Worm (Caenorhabditis elegans): ENCODE results near the gene jbts-14.
A peak's percentile ranks its signal among the peaks of the same experiment; 100 is the strongest.

The jbts-14 gene

ce11 chrX:8709424-8709823 is 5.3 kb downstream of the jbts-14 start, which contains the start of gene kreg-1:
TSS of gene kreg-1 (plus strand) at chrX:8709764.
- peak; percentile 21 for TF ChIP-seq elt-2 (tag; optimal IDR thresholded peaks at IDR 0.05)
- no peak for TF ChIP-seq ama-1 (optimal IDR thresholded peaks at IDR 0.05)

DNA sequence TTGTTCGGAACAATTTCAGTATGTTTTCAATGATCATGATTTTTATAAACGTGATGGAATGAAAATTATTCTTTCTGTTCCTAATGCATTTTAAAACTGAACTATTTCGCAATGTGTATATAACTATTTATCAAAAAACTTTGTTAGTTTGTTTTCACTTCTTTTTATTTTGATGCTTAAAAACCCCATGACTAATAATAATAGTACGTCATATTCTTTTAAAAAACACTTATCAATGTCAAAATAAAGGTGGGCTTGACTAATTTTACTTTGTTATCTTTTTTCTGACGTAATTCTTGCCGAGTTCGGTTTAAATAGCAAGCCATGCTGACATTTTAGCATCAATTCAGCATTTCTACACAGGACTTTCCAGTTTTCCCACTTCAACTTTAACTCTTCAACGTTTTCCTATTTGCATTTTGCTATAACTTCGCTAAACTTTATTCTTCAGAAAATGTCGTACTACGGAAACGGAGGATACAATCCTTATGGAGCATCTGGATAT is 7.1 kb downstream of the jbts-14 start, which contains the start of gene F53A9.1:
Gene F53A9.1, plus strand, starts transcription at position 455 of the 505 bp plus-strand sequence.
- TF ChIP-seq ets-5 (GFP tag; IDR thresholded peaks at IDR 0.05) (no peak), elt-2 (tag; optimal IDR thresholded peaks at IDR 0.05) (no peak), alr-1 (tag; optimal IDR thresholded peaks at IDR 0.05; ENCODE audit: borderline replicate concordance) (no peak), nhr-28 (tag; optimal IDR thresholded peaks at IDR 0.05) (no peak), mdl-1 (tag; optimal IDR thresholded peaks at IDR 0.05) (no peak), egl-13 (tag; optimal IDR thresholded peaks at IDR 0.05) (no peak), unc-62 (GFP tag; optimal IDR thresholded peaks at IDR 0.05) (no peak), xbp-1 (tag; optimal IDR thresholded peaks at IDR 0.05) (no peak), nhr-19 (GFP tag; conservative IDR thresholded peaks at IDR 0.05) (no peak), pqm-1 (tag; optimal IDR thresholded peaks at IDR 0.05) (no peak), C16A3.4 (tag; optimal IDR thresholded peaks at IDR 0.05) (no peak), jun-1 (tag; optimal IDR thresholded peaks at IDR 0.05) (no peak), unc-30 (tag; optimal IDR thresholded peaks at IDR 0.05) (no peak), nhr-77 (tag; optimal IDR thresholded peaks at IDR 0.05) (no peak), vab-15 (tag; optimal IDR thresholded peaks at IDR 0.05) (no peak)

ce11 chrX:8712662-8713061 is 8.6 kb downstream of the jbts-14 start:
- TF ChIP-seq nhr-90 (tag; optimal IDR thresholded peaks at IDR 0.05; ENCODE audit: poor library complexity) (no peak), ets-5 (GFP tag; IDR thresholded peaks at IDR 0.05) (no peak), lin-35 (GFP tag; optimal IDR thresholded peaks at IDR 0.05) (peak in 1 of 2 experiments; percentile 39), sup-37 (GFP tag; optimal IDR thresholded peaks at IDR 0.05) (no peak), mep-1 (tag; optimal IDR thresholded peaks at IDR 0.05) (no peak), elt-2 (tag; optimal IDR thresholded peaks at IDR 0.05) (peak; percentile 81), jun-1 (tag; optimal IDR thresholded peaks at IDR 0.05) (no peak), nhr-85 (tag) (no peak), rnt-1 (tag; optimal IDR thresholded peaks at IDR 0.05) (no peak), F16B12.6 (tag; optimal IDR thresholded peaks at IDR 0.05) (no peak), egl-13 (tag; optimal IDR thresholded peaks at IDR 0.05) (no peak), unc-130 (tag; optimal IDR thresholded peaks at IDR 0.05) (no peak), lsy-2 (tag; optimal IDR thresholded peaks at IDR 0.05) (no peak), hlh-4 (tag; optimal IDR thresholded peaks at IDR 0.05) (no peak), nhr-20 (tag; optimal IDR thresholded peaks at IDR 0.05) (peak; percentile 31)

- TF ChIP-seq efl-1 (optimal IDR thresholded peaks at IDR 0.05), result no peak
- peak in 1 of 2 experiments; percentile 74 for TF ChIP-seq efl-1 (GFP tag; optimal IDR thresholded peaks at IDR 0.05 in 1 of 2)
- TF ChIP-seq dsc-1 (tag; optimal IDR thresholded peaks at IDR 0.05), result no peak
- no peak for TF ChIP-seq lin-14 (GFP tag; optimal IDR thresholded peaks at IDR 0.05)
- peak; percentile 64 for TF ChIP-seq elt-2 (tag; optimal IDR thresholded peaks at IDR 0.05)
Measured at ce11 chrX:8713754-8714295, 9.7 kb downstream of the jbts-14 start, which contains the start of gene F53A9.6. TSS of gene F53A9.6 (minus strand) at chrX:8713804.

DNA sequence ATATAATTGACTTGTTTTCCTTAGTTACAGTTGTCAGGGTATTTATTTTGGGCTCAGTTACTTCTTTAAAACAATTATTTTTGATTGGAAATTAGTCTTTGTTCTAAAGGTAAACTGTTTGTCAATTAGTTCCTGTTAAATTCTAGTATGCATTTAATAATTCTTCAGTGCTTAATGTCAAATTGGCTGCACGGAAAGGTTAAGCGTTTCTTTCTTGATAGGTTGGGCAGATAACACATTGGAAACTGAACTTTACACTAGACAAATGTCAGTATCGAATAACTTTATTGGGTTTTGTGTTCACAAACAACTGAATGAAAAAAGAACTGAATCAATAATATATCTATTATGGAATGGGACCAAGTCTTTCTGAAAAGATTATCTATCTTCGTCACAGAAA is 10.7 kb downstream of the jbts-14 start:
- TF ChIP-seq fos-1 (tag; optimal IDR thresholded peaks at IDR 0.05) (no peak), rnt-1 (tag; optimal IDR thresholded peaks at IDR 0.05) (no peak), tbx-2 (tag; optimal IDR thresholded peaks at IDR 0.05) (no peak), irx-1 (tag; optimal IDR thresholded peaks at IDR 0.05) (no peak), lir-3 (tag; optimal IDR thresholded peaks at IDR 0.05; ENCODE audit: poor library complexity) (no peak), pag-3 (tag; optimal IDR thresholded peaks at IDR 0.05; ENCODE audit: borderline replicate concordance, insufficient read depth) (no peak), unc-130 (tag; optimal IDR thresholded peaks at IDR 0.05) (no peak), nhr-12 (tag; optimal IDR thresholded peaks at IDR 0.05) (no peak), hpl-2 (GFP tag; optimal IDR thresholded peaks at IDR 0.05) (no peak), mef-2 (tag; optimal IDR thresholded peaks at IDR 0.05) (no peak), zip-4 (GFP tag; optimal IDR thresholded peaks at IDR 0.05) (no peak), aly-2 (tag; optimal IDR thresholded peaks at IDR 0.05) (no peak), snu-23 (GFP tag; optimal IDR thresholded peaks at IDR 0.05) (no peak), mdl-1 (tag; optimal IDR thresholded peaks at IDR 0.05) (no peak), ceh-82 (tag; optimal IDR thresholded peaks at IDR 0.05) (no peak), Y116A8C.19 (tag; optimal IDR thresholded peaks at IDR 0.05; ENCODE audit: borderline replicate concordance) (no peak)

Data from whole organism, L1 larva.